Worm (Caenorhabditis elegans): ENCODE results near the gene lem-4.

- TF ChIP-seq npax-4 (tag; optimal IDR thresholded peaks at IDR 0.05) (no peak), unc-86 (tag; optimal IDR thresholded peaks at IDR 0.05) (no peak), ama-1 (optimal IDR thresholded peaks at IDR 0.05) (no peak), lin-11 (tag; optimal IDR thresholded peaks at IDR 0.05) (no peak), odd-2 (tag; optimal IDR thresholded peaks at IDR 0.05) (no peak), ztf-16 (tag; optimal IDR thresholded peaks at IDR 0.05) (no peak), ceh-22 (tag; optimal IDR thresholded peaks at IDR 0.05) (no peak), ets-4 (tag; optimal IDR thresholded peaks at IDR 0.05) (no peak), ceh-24 (tag; optimal IDR thresholded peaks at IDR 0.05) (no peak), pag-3 (tag; optimal IDR thresholded peaks at IDR 0.05; ENCODE audit: borderline replicate concordance) (no peak), fax-1 (tag; optimal IDR thresholded peaks at IDR 0.05) (no peak), nfya-1 (tag; optimal IDR thresholded peaks at IDR 0.05) (no peak), fkh-10 (GFP tag; optimal IDR thresholded peaks at IDR 0.05) (no peak), hlh-30 (tag; optimal IDR thresholded peaks at IDR 0.05; ENCODE audit: insufficient read depth) (no peak)
These were observed 14.1 kb upstream of the lem-4 start for ce11 chrIV:868723-869122.

Data from whole organism, late embryonic.